Fruit fly (Drosophila melanogaster) Kc167 (cell line): ENCODE measurements around the gene CG12708.

Experiments used
- Myc ChIP-seq: fragments of >200 bp; optimal IDR thresholded peaks from 2 replicates; lab custom pipeline; 2017; ENCODE audit warnings: missing external identifiers
- Sin3A ChIP-seq: fragments of >200 bp; optimal IDR thresholded peaks from 2 replicates; lab custom pipeline; 2018; ENCODE audit warnings: missing external identifiers
- h ChIP-seq: fragments of >200 bp; optimal IDR thresholded peaks from 3 replicates; lab custom pipeline; 2018; ENCODE audit warnings: missing external identifiers
- insv ChIP-seq: fragments of >200 bp; optimal IDR thresholded peaks from 3 replicates; lab custom pipeline; 2018; ENCODE audit warnings: missing external identifiers
- psq ChIP-seq: fragments of >200 bp; optimal IDR thresholded peaks from 2 replicates; lab custom pipeline; 2017; ENCODE audit warnings: missing external identifiers
- ttk ChIP-seq: sonication (Bioruptor generic); optimal IDR thresholded peaks from 2 replicates; lab custom pipeline; 2017; ENCODE audit warnings: missing external identifiers

DNA sequence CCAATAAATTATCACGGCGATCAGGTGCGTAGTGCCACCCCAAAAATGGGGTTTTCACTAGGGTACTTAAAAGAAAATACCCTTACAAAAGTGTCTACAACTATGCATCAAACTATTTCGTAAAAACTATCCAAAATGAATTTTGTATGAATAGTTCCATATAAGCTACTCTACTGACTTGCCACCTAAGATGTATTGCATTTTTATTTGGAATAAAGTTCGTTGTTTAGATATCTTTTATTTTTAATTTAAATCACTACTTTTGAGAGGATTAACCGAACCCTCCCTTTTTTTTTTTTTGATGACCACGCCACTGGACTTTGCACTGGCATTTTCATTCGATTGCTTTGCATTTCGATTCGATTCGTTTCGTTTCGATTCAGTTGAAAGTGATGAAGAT, 25.8 kb upstream of the CG12708 start:
- TF ChIP-seq insv (no peak), Sin3A (lab: Kevin White, UChicago) (no peak), psq (lab: Kevin White, UChicago) (no peak), h (lab: Kevin White, UChicago) (no peak), ttk (lab: Kevin White, UChicago) (no peak), Myc (lab: Kevin White, UChicago) (no peak)
